Fruit fly (Drosophila melanogaster) whole organism, embryonic: ENCODE results near the gene Gart.

Experiments
- Atf-2 ChIP-seq: fragments of 200-800 bp; sonication (Bioruptor generic); optimal IDR thresholded peaks from 2 replicates; lab custom pipeline; 2016; ENCODE audit warnings: missing biosample characterization, missing genetic modification characterization
- Atf6 ChIP-seq: fragments of 200-800 bp; sonication (Bioruptor generic); IDR thresholded peaks from 2 replicates; pipeline ENCODE4 v1.3.6; 2022; ENCODE audit warnings: missing biosample characterization, missing genetic modification characterization
- B-H2 ChIP-seq: fragments of 200-800 bp; sonication (Bioruptor generic); optimal IDR thresholded peaks from 2 replicates; lab custom pipeline; 2018; ENCODE audit warnings: missing biosample characterization, mild to moderate bottlenecking, missing genetic modification characterization
- Bdp1 ChIP-seq: fragments of 200-800 bp; sonication (Bioruptor generic); optimal IDR thresholded peaks from 3 replicates; lab custom pipeline; 2016; ENCODE audit warnings: missing biosample characterization, missing genetic modification characterization
- CG10147 ChIP-seq: fragments of 200-800 bp; sonication (Bioruptor generic); optimal IDR thresholded peaks from 2 replicates; lab custom pipeline; 2019; ENCODE audit warnings: missing biosample characterization, mild to moderate bottlenecking, missing genetic modification characterization, moderate library complexity
- CG12155 ChIP-seq: fragments of 200-800 bp; sonication (Bioruptor generic); optimal IDR thresholded peaks from 3 replicates; lab custom pipeline; 2016; ENCODE audit warnings: missing biosample characterization, missing genetic modification characterization
- CG12391 ChIP-seq: fragments of 200-800 bp; sonication (Bioruptor generic); optimal IDR thresholded peaks from 3 replicates; lab custom pipeline; 2018; ENCODE audit warnings: missing biosample characterization, mild to moderate bottlenecking, missing genetic modification characterization, moderate library complexity
- CG12769 ChIP-seq: fragments of 200-800 bp; sonication (Bioruptor generic); optimal IDR thresholded peaks from 2 replicates; lab custom pipeline; 2019; ENCODE audit warnings: missing biosample characterization, mild to moderate bottlenecking, missing genetic modification characterization, moderate library complexity
- CG14965 ChIP-seq: fragments of 200-800 bp; sonication (Bioruptor generic); optimal IDR thresholded peaks from 2 replicates; lab custom pipeline; 2016; ENCODE audit warnings: missing biosample characterization, missing genetic modification characterization, borderline replicate concordance
- CG15514 ChIP-seq: fragments of 200-800 bp; sonication (Bioruptor generic); optimal IDR thresholded peaks from 3 replicates; lab custom pipeline; 2017; ENCODE audit warnings: missing biosample characterization, missing genetic modification characterization, mild to moderate bottlenecking, moderate library complexity, missing genetic modification reagents
- CG1832 ChIP-seq: fragments of 200-800 bp; sonication (Bioruptor generic); optimal IDR thresholded peaks from 2 replicates; lab custom pipeline; 2017; ENCODE audit warnings: missing biosample characterization, mild to moderate bottlenecking, missing genetic modification characterization, inconsistent platforms
- CG2199 ChIP-seq: fragments of 200-800 bp; sonication (Bioruptor generic); IDR thresholded peaks from 3 replicates; pipeline ENCODE4 v1.3.6; 2022; ENCODE audit warnings: missing biosample characterization, missing genetic modification characterization
- CG2202 ChIP-seq: fragments of 200-800 bp; sonication (Bioruptor generic); optimal IDR thresholded peaks from 2 replicates; lab custom pipeline; 2018; ENCODE audit warnings: missing biosample characterization, mild to moderate bottlenecking, missing genetic modification characterization
- CG2712 ChIP-seq: fragments of 200-800 bp; optimal IDR thresholded peaks from 3 replicates; lab custom pipeline; 2019; ENCODE audit warnings: missing biosample characterization, mild to moderate bottlenecking, missing genetic modification characterization, moderate library complexity
- CG30403 ChIP-seq: fragments of 200-800 bp; sonication (Bioruptor generic); optimal IDR thresholded peaks from 3 replicates; lab custom pipeline; 2016; ENCODE audit warnings: missing biosample characterization, missing genetic modification characterization
- CG4820 ChIP-seq: fragments of 200-800 bp; sonication (Bioruptor generic); optimal IDR thresholded peaks from 3 replicates; lab custom pipeline; 2016; ENCODE audit warnings: missing biosample characterization, missing genetic modification characterization
- CG5245 ChIP-seq: fragments of 200-800 bp; sonication (Bioruptor generic); optimal IDR thresholded peaks from 3 replicates; lab custom pipeline; 2016; ENCODE audit warnings: missing biosample characterization, missing genetic modification characterization
- CG5953 ChIP-seq: fragments of 200-800 bp; sonication (Bioruptor generic); IDR thresholded peaks from 2 replicates; pipeline ENCODE4 v1.3.6; 2022; ENCODE audit warnings: missing biosample characterization, missing genetic modification characterization
- CG6654 ChIP-seq: fragments of 200-800 bp; sonication (Bioruptor generic); optimal IDR thresholded peaks from 2 replicates; lab custom pipeline; 2017; ENCODE audit warnings: missing biosample characterization, mild to moderate bottlenecking, missing genetic modification characterization
- CG6683 ChIP-seq: fragments of 200-800 bp; sonication (Bioruptor generic); optimal IDR thresholded peaks from 2 replicates; lab custom pipeline; 2017; ENCODE audit warnings: missing biosample characterization, mild to moderate bottlenecking, missing genetic modification characterization, missing genetic modification reagents
- CG8281 ChIP-seq: fragments of 200-800 bp; sonication (Bioruptor generic); optimal IDR thresholded peaks from 2 replicates; lab custom pipeline; 2018; ENCODE audit warnings: missing biosample characterization, mild to moderate bottlenecking, missing genetic modification characterization, moderate library complexity
- CG9437 ChIP-seq: fragments of 200-800 bp; sonication (Bioruptor generic); optimal IDR thresholded peaks from 2 replicates; lab custom pipeline; 2018; ENCODE audit warnings: missing biosample characterization, mild to moderate bottlenecking, missing genetic modification characterization
- H15 ChIP-seq: fragments of 200-800 bp; sonication (Bioruptor generic); IDR thresholded peaks from 3 replicates; pipeline ENCODE4 v1.3.6; 2022; ENCODE audit warnings: missing biosample characterization, missing genetic modification characterization
- HLH54F ChIP-seq: fragments of 200-800 bp; sonication (Bioruptor generic); optimal IDR thresholded peaks from 3 replicates; lab custom pipeline; 2016; ENCODE audit warnings: missing biosample characterization, missing genetic modification characterization
- Hand ChIP-seq: fragments of 200-800 bp; sonication (Bioruptor generic); optimal IDR thresholded peaks from 2 replicates; lab custom pipeline; 2017; ENCODE audit warnings: mild to moderate bottlenecking, missing biosample characterization, missing genetic modification reagents, missing genetic modification characterization
- Hmx ChIP-seq: fragments of 200-800 bp; sonication (Bioruptor generic); optimal IDR thresholded peaks from 2 replicates; lab custom pipeline; 2016; ENCODE audit warnings: missing biosample characterization, missing genetic modification characterization
- Mad ChIP-seq: fragments of 200-800 bp; sonication (Bioruptor generic); optimal IDR thresholded peaks from 2 replicates; lab custom pipeline; 2016; ENCODE audit warnings: missing biosample characterization, missing genetic modification characterization
- Myb ChIP-seq: fragments of 200-800 bp; sonication (Bioruptor generic); optimal IDR thresholded peaks from 2 replicates; lab custom pipeline; 2016; ENCODE audit warnings: missing biosample characterization, missing genetic modification characterization
- NC2β ChIP-seq: fragments of 200-800 bp; sonication (Bioruptor generic); optimal IDR thresholded peaks from 2 replicates; lab custom pipeline; 2016; ENCODE audit warnings: missing biosample characterization, missing genetic modification characterization
- Neu2 ChIP-seq: fragments of 200-800 bp; sonication (Bioruptor generic); optimal IDR thresholded peaks from 3 replicates; lab custom pipeline; 2016; ENCODE audit warnings: missing biosample characterization, missing genetic modification characterization, borderline replicate concordance
- Opbp ChIP-seq: fragments of 200-800 bp; sonication (Bioruptor generic); IDR thresholded peaks from 3 replicates; pipeline ENCODE4 v1.3.6; 2022; ENCODE audit warnings: missing biosample characterization, missing genetic modification characterization; ENCODE audit not compliant: partially characterized antibody
- Optix ChIP-seq: fragments of 200-800 bp; sonication (Bioruptor generic); IDR thresholded peaks from 3 replicates; pipeline ENCODE4 v1.3.6; 2022; ENCODE audit warnings: missing biosample characterization, missing genetic modification characterization
- Ssrp ChIP-seq: fragments of 200-800 bp; sonication (Bioruptor generic); optimal IDR thresholded peaks from 2 replicates; lab custom pipeline; 2018; ENCODE audit warnings: missing biosample characterization, mild to moderate bottlenecking, missing genetic modification characterization, moderate library complexity
- Tbp ChIP-seq: fragments of >200 bp; optimal IDR thresholded peaks from 2 replicates; lab custom pipeline; 2018; ENCODE audit warnings: missing biosample characterization, missing genetic modification characterization
- ci ChIP-seq: fragments of 200-800 bp; sonication (Bioruptor generic); IDR thresholded peaks from 3 replicates; pipeline ENCODE4 v1.3.6; 2022; ENCODE audit warnings: missing biosample characterization, missing genetic modification characterization
- croc ChIP-seq: fragments of 200-800 bp; sonication (Bioruptor generic); conservative IDR thresholded peaks from 3 replicates; pipeline ENCODE4 v1.3.6; 2022; ENCODE audit warnings: missing biosample characterization, missing genetic modification characterization
- en ChIP-seq: fragments of 200-800 bp; sonication (Bioruptor generic); optimal IDR thresholded peaks from 2 replicates; lab custom pipeline; 2016; ENCODE audit warnings: missing biosample characterization, missing genetic modification characterization
- fru ChIP-seq: fragments of >200 bp; optimal IDR thresholded peaks from 2 replicates; lab custom pipeline; 2017
- gro ChIP-seq: fragments of 200-800 bp; sonication (Bioruptor generic); optimal IDR thresholded peaks from 2 replicates; lab custom pipeline; 2016; ENCODE audit warnings: missing biosample characterization, missing genetic modification characterization
- oc ChIP-seq: fragments of 200-800 bp; sonication (Bioruptor generic); optimal IDR thresholded peaks from 2 replicates; lab custom pipeline; 2018; ENCODE audit warnings: missing biosample characterization, mild to moderate bottlenecking, missing genetic modification characterization, moderate library complexity
- pan ChIP-seq, 4 experiments: fragments of >200 bp in 3 of 4; fragments of 200-800 bp in 1 of 4; sonication (Bioruptor generic) in 1 of 4; optimal IDR thresholded peaks in 3 of 4; IDR thresholded peaks in 1 of 4; 2 replicates each; pipeline versions ENCODE4 v1.3.6 to Lab custom; 2017 to 2022; ENCODE audit warnings: missing biosample characterization in 2 of 4, missing genetic modification characterization in 2 of 4, mixed read lengths in 1 of 4
- row ChIP-seq: fragments of 200-800 bp; sonication (Bioruptor generic); IDR thresholded peaks from 3 replicates; pipeline ENCODE4 v1.3.6; 2022; ENCODE audit warnings: missing biosample characterization, missing genetic modification characterization
- run ChIP-seq: fragments of 200-800 bp; sonication (Bioruptor generic); optimal IDR thresholded peaks from 3 replicates; lab custom pipeline; 2018; ENCODE audit warnings: missing biosample characterization, mild to moderate bottlenecking, missing genetic modification characterization
- sens-2 ChIP-seq: fragments of 200-800 bp; sonication (Bioruptor generic); IDR thresholded peaks from 2 replicates; pipeline ENCODE4 v1.3.6; 2022; ENCODE audit warnings: missing biosample characterization, missing genetic modification characterization
- sisA ChIP-seq: fragments of 200-800 bp; sonication (Bioruptor generic); IDR thresholded peaks from 2 replicates; pipeline ENCODE4 v1.3.6; 2022; ENCODE audit warnings: missing biosample characterization, missing genetic modification characterization
- slou ChIP-seq: fragments of 200-800 bp; sonication (Bioruptor generic); optimal IDR thresholded peaks from 3 replicates; lab custom pipeline; 2016; ENCODE audit warnings: missing biosample characterization, missing genetic modification characterization
- slp2 ChIP-seq: fragments of 200-800 bp; sonication (Bioruptor generic); optimal IDR thresholded peaks from 2 replicates; lab custom pipeline; 2016; ENCODE audit warnings: missing biosample characterization, missing genetic modification characterization
- sqz ChIP-seq: fragments of 200-800 bp; sonication (Bioruptor generic); optimal IDR thresholded peaks from 3 replicates; lab custom pipeline; 2018; ENCODE audit warnings: missing biosample characterization, mild to moderate bottlenecking, missing genetic modification characterization
- tll ChIP-seq, 2 experiments: fragments of 200-800 bp in 1 of 2; fragments of >200 bp in 1 of 2; sonication (Bioruptor generic) in 1 of 2; optimal IDR thresholded peaks; 2 replicates each; lab custom pipeline; 2017 to 2019; ENCODE audit warnings: missing biosample characterization in 2 of 2, missing genetic modification characterization in 2 of 2, mild to moderate bottlenecking in 1 of 2, moderate library complexity in 1 of 2
- tna ChIP-seq: fragments of 200-800 bp; sonication (Bioruptor generic); IDR thresholded peaks from 2 replicates; pipeline ENCODE4 v1.3.6; 2022; ENCODE audit warnings: missing biosample characterization, missing genetic modification characterization; ENCODE audit not compliant: partially characterized antibody
- yki ChIP-seq: fragments of >200 bp; optimal IDR thresholded peaks from 3 replicates; lab custom pipeline; 2018

The Gart gene

dm6 chr2L:7039342-7039684 is 15.6 kb upstream of the Gart start (continued):
- TF ChIP-seq Neu2 (GFP tag; lab: Kevin White, UChicago): no peak
- peak; percentile 73 for TF ChIP-seq CG30403
- no peak for TF ChIP-seq CG6654 (GFP tag; lab: Kevin White, UChicago)
- TF ChIP-seq CG2202 (tag; lab: Kevin White, UChicago): peak; percentile 21
- TF ChIP-seq CG9437 (GFP tag; lab: Kevin White, UChicago): peak; percentile 41
- TF ChIP-seq ci (GFP tag; lab: Robert Waterston, UW): peak; percentile 66; the same call in 2 of the 3 replicates
- TF ChIP-seq CG2712 (tag; lab: Kevin White, UChicago): peak; percentile 53
- TF ChIP-seq CG8281 (tag; lab: Kevin White, UChicago): no peak
- no peak for TF ChIP-seq tna (GFP tag; lab: Robert Waterston, UW)
- peak; percentile 58 for TF ChIP-seq CG12155 (GFP tag; lab: Kevin White, UChicago)
- TF ChIP-seq oc (tag; lab: Kevin White, UChicago): no peak
- peak; percentile 19 for TF ChIP-seq run (tag; lab: Kevin White, UChicago)
- TF ChIP-seq Bdp1 (GFP tag; lab: Kevin White, UChicago): peak; percentile 40
- peak; percentile 72 for TF ChIP-seq row (GFP tag; lab: Robert Waterston, UW)
- no peak; the same call in 2 of the 3 replicates for TF ChIP-seq H15
- TF ChIP-seq Atf-2: peak; percentile 46
- TF ChIP-seq sens-2: no peak
- TF ChIP-seq Hmx: peak; percentile 13
- TF ChIP-seq CG12769 (tag; lab: Kevin White, UChicago): peak; percentile 12
- TF ChIP-seq pan (optimal IDR thresholded peaks at IDR 0.05; lab: Kevin White, UChicago): no peak
- peak in 1 of 2 experiments; percentile 67 for TF ChIP-seq pan (GFP tag; optimal IDR thresholded peaks at IDR 0.05 in 1 of 2, IDR thresholded peaks at IDR 0.05 in 1 of 2)
- peak; percentile 71 for TF ChIP-seq CG12391 (tag; lab: Kevin White, UChicago)
- peak; percentile 55 for TF ChIP-seq slp2 (GFP tag; lab: Kevin White, UChicago)
- no peak for TF ChIP-seq CG1832
- TF ChIP-seq CG10147 (GFP tag; lab: Kevin White, UChicago): no peak
- TF ChIP-seq Hand (GFP tag; lab: Kevin White, UChicago): no peak
- TF ChIP-seq en (GFP tag; lab: Kevin White, UChicago): peak; percentile 56
- TF ChIP-seq tll (GFP tag; optimal IDR thresholded peaks at IDR 0.05; lab: Kevin White, UChicago): no peak
- no peak for TF ChIP-seq CG5245 (GFP tag; lab: Kevin White, UChicago)
- no peak for TF ChIP-seq CG2199
- TF ChIP-seq Ssrp (tag; lab: Kevin White, UChicago): peak; percentile 47
- TF ChIP-seq croc (GFP tag; lab: Robert Waterston, UW): no peak
- no peak for TF ChIP-seq fru (lab: Kevin White, UChicago)
- TF ChIP-seq Atf6 (GFP tag; lab: Robert Waterston, UW): no peak; the same call in 1 of the 2 replicates
- TF ChIP-seq Optix (GFP tag; lab: Robert Waterston, UW): 0 out of 3 replicates have a peak, but pooled peaks have one; percentile 15
- TF ChIP-seq CG14965 (GFP tag; lab: Kevin White, UChicago): no peak
- no peak for TF ChIP-seq CG6683 (GFP tag; lab: Kevin White, UChicago)
- no peak for TF ChIP-seq CG5953
- TF ChIP-seq CG4820 (GFP tag; lab: Kevin White, UChicago): peak; percentile 45
- TF ChIP-seq B-H2 (GFP tag; lab: Kevin White, UChicago): no peak
- TF ChIP-seq sisA: peak; percentile 68
- TF ChIP-seq Opbp (GFP tag; lab: Robert Waterston, UW): no peak
- TF ChIP-seq sqz (GFP tag; lab: Kevin White, UChicago): no peak
- no peak for TF ChIP-seq slou
- TF ChIP-seq NC2β: peak; percentile 38
- TF ChIP-seq CG15514: peak; percentile 39
- TF ChIP-seq HLH54F (GFP tag; lab: Kevin White, UChicago): peak; percentile 35
- TF ChIP-seq yki: no peak
- TF ChIP-seq Myb: peak; percentile 45
- TF ChIP-seq Tbp (GFP tag; lab: Kevin White, UChicago): no peak
- no peak for TF ChIP-seq gro (GFP tag; lab: Kevin White, UChicago)
- TF ChIP-seq Mad: no peak
